Fruit fly (Drosophila melanogaster) whole organism, prepupa: Measurements from ENCODE around the gene Gk2.
A peak's percentile ranks its signal among the peaks of the same experiment; 100 is the strongest.

Source experiments
- Blimp-1 ChIP-seq: fragments of 200-800 bp; sonication (Bioruptor generic); optimal IDR thresholded peaks from 3 replicates; lab custom pipeline; 2017; ENCODE audit warnings: missing biosample characterization, missing genetic modification characterization, mild to moderate bottlenecking, moderate library complexity, missing genetic modification reagents
- CG10631 ChIP-seq: fragments of 200-800 bp; sonication (Bioruptor generic); optimal IDR thresholded peaks from 2 replicates; lab custom pipeline; 2016; ENCODE audit warnings: missing biosample characterization, missing genetic modification characterization
- CG10669 ChIP-seq: fragments of 200-800 bp; sonication (Bioruptor generic); optimal IDR thresholded peaks from 3 replicates; lab custom pipeline; 2018; ENCODE audit warnings: missing biosample characterization, mild to moderate bottlenecking, missing genetic modification characterization, moderate library complexity
- CG11294 ChIP-seq: fragments of 200-800 bp; sonication (Bioruptor generic); IDR thresholded peaks from 2 replicates; pipeline ENCODE4 v1.3.6; 2022; ENCODE audit warnings: missing biosample characterization, missing genetic modification characterization
- CG11762 ChIP-seq: fragments of 200-800 bp; sonication (Bioruptor generic); optimal IDR thresholded peaks from 3 replicates; lab custom pipeline; 2016; ENCODE audit warnings: missing biosample characterization, missing genetic modification characterization; ENCODE audit not compliant: insufficient read depth
- CG11902 ChIP-seq: fragments of 200-800 bp; sonication (Bioruptor generic); optimal IDR thresholded peaks from 3 replicates; lab custom pipeline; 2016; ENCODE audit warnings: missing biosample characterization, missing genetic modification characterization
- CG1621 ChIP-seq: fragments of 200-800 bp; sonication (Bioruptor generic); optimal IDR thresholded peaks from 3 replicates; lab custom pipeline; 2018; ENCODE audit warnings: missing biosample characterization, mild to moderate bottlenecking, missing genetic modification characterization
- CG16779 ChIP-seq: fragments of 200-800 bp; sonication (Bioruptor generic); optimal IDR thresholded peaks from 3 replicates; lab custom pipeline; 2017; ENCODE audit warnings: missing biosample characterization, mild to moderate bottlenecking, missing genetic modification characterization
- CG31627 ChIP-seq: fragments of 200-800 bp; sonication (Bioruptor generic); optimal IDR thresholded peaks from 3 replicates; lab custom pipeline; 2016; ENCODE audit warnings: missing biosample characterization, missing genetic modification characterization
- CG32006 ChIP-seq: fragments of 200-800 bp; sonication (Bioruptor generic); optimal IDR thresholded peaks from 3 replicates; lab custom pipeline; 2017; ENCODE audit warnings: missing biosample characterization, mild to moderate bottlenecking, missing genetic modification characterization
- CG34406 ChIP-seq: fragments of 200-800 bp; sonication (Bioruptor generic); optimal IDR thresholded peaks from 3 replicates; lab custom pipeline; 2016; ENCODE audit warnings: missing biosample characterization, missing genetic modification characterization
- CG4318 ChIP-seq: fragments of 200-800 bp; sonication (Bioruptor generic); optimal IDR thresholded peaks from 3 replicates; lab custom pipeline; 2017; ENCODE audit warnings: missing biosample characterization, mild to moderate bottlenecking, missing genetic modification characterization
- CG6163 ChIP-seq: fragments of 200-800 bp; sonication (Bioruptor generic); IDR thresholded peaks from 3 replicates; pipeline ENCODE4 v1.3.6; 2022; ENCODE audit warnings: missing biosample characterization, missing genetic modification characterization
- CG6276 ChIP-seq: fragments of 200-800 bp; sonication (Bioruptor generic); optimal IDR thresholded peaks from 2 replicates; lab custom pipeline; 2017; ENCODE audit warnings: missing biosample characterization, mild to moderate bottlenecking, missing genetic modification characterization
- CG6808 ChIP-seq: fragments of 200-800 bp; sonication (Bioruptor generic); optimal IDR thresholded peaks from 3 replicates; lab custom pipeline; 2017; ENCODE audit warnings: missing biosample characterization, missing genetic modification characterization, mild to moderate bottlenecking, moderate library complexity, missing genetic modification reagents
- CG6854 ChIP-seq: fragments of 200-800 bp; sonication (Bioruptor generic); optimal IDR thresholded peaks from 2 replicates; lab custom pipeline; 2017; ENCODE audit warnings: missing biosample characterization, mild to moderate bottlenecking, missing genetic modification characterization
- CG7368 ChIP-seq: fragments of 200-800 bp; sonication (Bioruptor generic); optimal IDR thresholded peaks from 3 replicates; lab custom pipeline; 2016; ENCODE audit warnings: missing biosample characterization, missing genetic modification characterization
- CG8119 ChIP-seq: fragments of 200-800 bp; sonication (Bioruptor generic); IDR thresholded peaks from 3 replicates; pipeline ENCODE4 v1.3.6; 2022; ENCODE audit warnings: missing biosample characterization, missing genetic modification characterization
- CG9139 ChIP-seq: fragments of 200-800 bp; sonication (Bioruptor generic); optimal IDR thresholded peaks from 3 replicates; lab custom pipeline; 2017; ENCODE audit warnings: missing biosample characterization, mild to moderate bottlenecking, missing genetic modification characterization
- Eip78C ChIP-seq: fragments of 200-800 bp; sonication (Bioruptor generic); peaks from one replicate; lab custom pipeline; 2016; ENCODE audit warnings: missing biosample characterization, missing genetic modification characterization
- Eip93F ChIP-seq: fragments of 200-800 bp; sonication (Bioruptor generic); optimal IDR thresholded peaks from 2 replicates; lab custom pipeline; 2016; ENCODE audit warnings: missing biosample characterization, mild to moderate bottlenecking, missing genetic modification characterization
- Ets21C ChIP-seq: fragments of 200-800 bp; sonication (Bioruptor generic); optimal IDR thresholded peaks from 3 replicates; lab custom pipeline; 2016; ENCODE audit warnings: missing biosample characterization, missing genetic modification characterization
- Ets96B ChIP-seq: fragments of 200-800 bp; optimal IDR thresholded peaks from 2 replicates; lab custom pipeline; 2019; ENCODE audit warnings: missing biosample characterization, mild to moderate bottlenecking, missing genetic modification characterization, moderate library complexity
- Gug ChIP-seq: fragments of 200-800 bp; sonication (Bioruptor generic); IDR thresholded peaks from 2 replicates; pipeline ENCODE4 v1.3.6; 2022; ENCODE audit warnings: missing biosample characterization, missing genetic modification characterization
- Hr38 ChIP-seq: sonication (Bioruptor generic); optimal IDR thresholded peaks from 2 replicates; lab custom pipeline; 2016; ENCODE audit warnings: missing biosample characterization, missing genetic modification characterization
- Hr4 ChIP-seq: fragments of 200-800 bp; sonication (Bioruptor generic); optimal IDR thresholded peaks from 3 replicates; lab custom pipeline; 2016; ENCODE audit warnings: missing biosample characterization, missing genetic modification characterization
- Lpt ChIP-seq: fragments of 200-800 bp; sonication (Bioruptor generic); optimal IDR thresholded peaks from 3 replicates; lab custom pipeline; 2016; ENCODE audit warnings: missing biosample characterization, missing genetic modification characterization
- Met ChIP-seq: fragments of 200-800 bp; sonication (Bioruptor generic); optimal IDR thresholded peaks from 3 replicates; lab custom pipeline; 2016; ENCODE audit warnings: missing biosample characterization, missing genetic modification characterization
- OdsH ChIP-seq: fragments of 200-800 bp; sonication (Bioruptor generic); optimal IDR thresholded peaks from 3 replicates; lab custom pipeline; 2016; ENCODE audit warnings: missing biosample characterization, missing genetic modification characterization
- Smox ChIP-seq: fragments of 200-800 bp; sonication (Bioruptor generic); optimal IDR thresholded peaks from 3 replicates; lab custom pipeline; 2016; ENCODE audit warnings: missing biosample characterization, missing genetic modification characterization
- Sox102F ChIP-seq: fragments of 200-800 bp; sonication (Bioruptor generic); optimal IDR thresholded peaks from 2 replicates; lab custom pipeline; 2016; ENCODE audit warnings: missing biosample characterization, mild to moderate bottlenecking, missing genetic modification characterization
- Sox14 ChIP-seq: fragments of 200-800 bp; sonication (Bioruptor generic); optimal IDR thresholded peaks from 3 replicates; lab custom pipeline; 2016; ENCODE audit warnings: missing biosample characterization, missing genetic modification characterization
- Sox15 ChIP-seq: fragments of 200-800 bp; sonication (Bioruptor generic); optimal IDR thresholded peaks from 3 replicates; lab custom pipeline; 2016; ENCODE audit warnings: missing biosample characterization, missing genetic modification characterization
- dac ChIP-seq: fragments of 200-800 bp; sonication (Bioruptor generic); optimal IDR thresholded peaks from 2 replicates; lab custom pipeline; 2017; ENCODE audit warnings: missing biosample characterization, mild to moderate bottlenecking, missing genetic modification characterization
- dsx ChIP-seq: fragments of 200-800 bp; optimal IDR thresholded peaks from 3 replicates; lab custom pipeline; 2019; ENCODE audit warnings: missing biosample characterization, mild to moderate bottlenecking, missing genetic modification characterization, moderate library complexity; ENCODE audit not compliant: poor library complexity, severe bottlenecking
- eg ChIP-seq: fragments of 200-800 bp; sonication (Bioruptor generic); IDR thresholded peaks from 3 replicates; pipeline ENCODE4 v1.3.6; 2022; ENCODE audit warnings: missing biosample characterization, missing genetic modification characterization
- esn ChIP-seq: fragments of 200-800 bp; sonication (Bioruptor generic); optimal IDR thresholded peaks from 2 replicates; lab custom pipeline; 2016; ENCODE audit warnings: missing biosample characterization, mild to moderate bottlenecking, missing genetic modification characterization, moderate library complexity
- fd59A ChIP-seq: fragments of 200-800 bp; sonication (Bioruptor generic); optimal IDR thresholded peaks from 2 replicates; lab custom pipeline; 2017; ENCODE audit warnings: missing biosample characterization, mild to moderate bottlenecking, missing genetic modification characterization, missing genetic modification reagents
- fd85E ChIP-seq: fragments of 200-800 bp; sonication (Bioruptor generic); optimal IDR thresholded peaks from 3 replicates; lab custom pipeline; 2016; ENCODE audit warnings: missing biosample characterization, missing genetic modification characterization
- fkh ChIP-seq: fragments of 200-800 bp; sonication (Bioruptor generic); optimal IDR thresholded peaks from 3 replicates; lab custom pipeline; 2017; ENCODE audit warnings: missing biosample characterization, mild to moderate bottlenecking, missing genetic modification characterization, moderate library complexity
- lz ChIP-seq: fragments of 200-800 bp; sonication (Bioruptor generic); optimal IDR thresholded peaks from 3 replicates; lab custom pipeline; 2016; ENCODE audit warnings: missing biosample characterization, missing genetic modification characterization
- salr ChIP-seq, 2 experiments: fragments of 200-800 bp; sonication (Bioruptor generic); optimal IDR thresholded peaks; 3 replicates each; lab custom pipeline; 2016 to 2018; ENCODE audit warnings: missing biosample characterization in 2 of 2, missing genetic modification characterization in 2 of 2, mild to moderate bottlenecking in 1 of 2
- spab ChIP-seq: fragments of 200-800 bp; sonication (Bioruptor generic); optimal IDR thresholded peaks from 2 replicates; lab custom pipeline; 2017; ENCODE audit warnings: missing biosample characterization, mild to moderate bottlenecking, missing genetic modification characterization, missing genetic modification reagents
- ss ChIP-seq, 2 experiments: fragments of 200-800 bp; sonication (Bioruptor generic); optimal IDR thresholded peaks; 2 replicates in 1 of 2; 3 replicates in 1 of 2; lab custom pipeline; 2017 to 2018; ENCODE audit warnings: mild to moderate bottlenecking in 2 of 2, missing biosample characterization in 2 of 2, missing genetic modification characterization in 2 of 2, moderate library complexity in 1 of 2
- svp ChIP-seq: fragments of 200-800 bp; sonication (Bioruptor generic); peaks from one replicate; lab custom pipeline; 2016; ENCODE audit warnings: missing biosample characterization, missing genetic modification characterization
- topi ChIP-seq: fragments of 200-800 bp; sonication (Bioruptor generic); optimal IDR thresholded peaks from 3 replicates; lab custom pipeline; 2016; ENCODE audit warnings: missing biosample characterization, missing genetic modification characterization
- vri ChIP-seq: fragments of 200-800 bp; sonication (Bioruptor generic); optimal IDR thresholded peaks from 3 replicates; lab custom pipeline; 2016; ENCODE audit warnings: missing biosample characterization, mild to moderate bottlenecking, missing genetic modification characterization

The Gk2 gene

dm6 chr3L:1710562-1710961 is 27.6 kb upstream of the Gk2 start (continued):
- TF ChIP-seq CG32006 (GFP tag; lab: Kevin White, UChicago): peak; percentile 37
- TF ChIP-seq CG31627 (GFP tag; lab: Kevin White, UChicago): peak; percentile 33
- TF ChIP-seq fd85E: no peak
- peak; percentile 41 for TF ChIP-seq Ets96B (tag; lab: Kevin White, UChicago)
- TF ChIP-seq Hr38 (GFP tag; lab: Kevin White, UChicago): no peak
- peak; percentile 74 for TF ChIP-seq Eip78C (GFP tag; lab: Kevin White, UChicago)
- peak; percentile 50; the same call in 1 of the 3 replicates for TF ChIP-seq CG8119 (GFP tag; lab: Robert Waterston, UW)
- TF ChIP-seq lz: peak; percentile 46
- peak; percentile 49 for TF ChIP-seq CG10669 (GFP tag; lab: Kevin White, UChicago)
- peak; percentile 46; the same call in 1 of the 3 replicates for TF ChIP-seq eg (GFP tag; lab: Robert Waterston, UW)
- TF ChIP-seq Sox102F (GFP tag; lab: Kevin White, UChicago): no peak
- peak; percentile 28 for TF ChIP-seq Met (GFP tag; lab: Kevin White, UChicago)
- TF ChIP-seq CG6163 (GFP tag; lab: Robert Waterston, UW): peak; percentile 58; the same call in 1 of the 3 replicates
- peak; percentile 13 for TF ChIP-seq CG34406

- TF ChIP-seq Sox14 (peak; percentile 17), Hr38 (GFP tag; lab: Kevin White, UChicago) (no peak), CG6276 (no peak), Sox102F (GFP tag; lab: Kevin White, UChicago) (no peak), vri (no peak), Hr4 (GFP tag; lab: Kevin White, UChicago) (no peak), Smox (no peak), CG4318 (no peak), CG32006 (GFP tag; lab: Kevin White, UChicago) (no peak), Sox15 (GFP tag; lab: Kevin White, UChicago) (no peak), CG11294 (no peak), Eip93F (GFP tag; lab: Kevin White, UChicago) (no peak), Eip78C (GFP tag; lab: Kevin White, UChicago) (no peak), CG11762 (no peak), Met (GFP tag; lab: Kevin White, UChicago) (peak; percentile 4), CG8119 (GFP tag; lab: Robert Waterston, UW) (no peak), CG1621 (tag; lab: Kevin White, UChicago) (no peak), Gug (no peak), topi (GFP tag; lab: Kevin White, UChicago) (no peak), CG16779 (no peak), fd59A (GFP tag; lab: Kevin White, UChicago) (peak; percentile 45), CG10669 (GFP tag; lab: Kevin White, UChicago) (no peak), spab (GFP tag; lab: Kevin White, UChicago) (no peak), salr (GFP tag; optimal IDR thresholded peaks at IDR 0.05; lab: Kevin White, UChicago) (peak in 1 of 2 experiments; percentile 24), Ets96B (tag; lab: Kevin White, UChicago) (peak; percentile 52), dac (GFP tag; lab: Kevin White, UChicago) (no peak), Blimp-1 (GFP tag; lab: Kevin White, UChicago) (no peak), CG6854 (GFP tag; lab: Kevin White, UChicago) (no peak), esn (GFP tag; lab: Kevin White, UChicago) (no peak), svp (GFP tag; lab: Kevin White, UChicago) (no peak), CG6163 (GFP tag; lab: Robert Waterston, UW) (no peak), OdsH (no peak), CG11902 (no peak), CG9139 (GFP tag; lab: Kevin White, UChicago) (no peak), Ets21C (no peak), CG34406 (no peak), lz (no peak), Lpt (GFP tag; lab: Kevin White, UChicago) (no peak), dsx (no peak), ss (GFP tag; optimal IDR thresholded peaks at IDR 0.05; lab: Kevin White, UChicago) (no peak), CG7368 (GFP tag; lab: Kevin White, UChicago) (no peak), fd85E (no peak), CG31627 (GFP tag; lab: Kevin White, UChicago) (peak; percentile 17), CG6808 (GFP tag; lab: Kevin White, UChicago) (peak; percentile 46), eg (GFP tag; lab: Robert Waterston, UW) (no peak), CG10631 (GFP tag; lab: Kevin White, UChicago) (no peak), fkh (no peak)
These were observed 27.0 kb upstream of the Gk2 start for dm6 chr3L:1711218-1711617.
